Worm (Caenorhabditis elegans): ENCODE measurements around the gene pos-1.

DNA sequence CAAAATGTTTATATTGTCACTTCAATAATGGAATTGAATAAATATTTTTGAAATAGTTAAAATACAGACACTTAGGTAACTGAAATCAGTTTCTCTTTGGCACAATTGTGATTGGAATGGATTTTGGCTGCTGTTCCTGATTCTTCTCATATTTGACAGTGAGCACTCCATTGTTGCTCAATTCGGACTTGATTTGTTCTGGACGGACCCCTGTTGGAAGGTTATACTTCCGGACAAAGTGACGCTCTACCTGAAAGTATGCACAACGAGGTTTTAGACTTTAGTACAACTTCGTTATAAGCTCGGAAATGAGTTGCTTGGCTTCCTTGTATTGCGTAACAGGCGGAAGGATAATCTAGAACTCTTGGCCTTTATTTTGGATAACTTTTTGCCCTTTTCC, 29.1 kb upstream of the pos-1 start:
- TF ChIP-seq nhr-11 (tag; optimal IDR thresholded peaks at IDR 0.05) (no peak), tbx-2 (tag; optimal IDR thresholded peaks at IDR 0.05) (no peak), pqm-1 (tag; optimal IDR thresholded peaks at IDR 0.05) (no peak), elt-3 (tag; optimal IDR thresholded peaks at IDR 0.05) (no peak), dpl-1 (GFP tag; optimal IDR thresholded peaks at IDR 0.05) (no peak), snpc-4 (tag; optimal IDR thresholded peaks at IDR 0.05) (no peak), fkh-8 (tag; optimal IDR thresholded peaks at IDR 0.05) (no peak), unc-130 (tag; optimal IDR thresholded peaks at IDR 0.05) (no peak)
